Fruit fly (Drosophila melanogaster) whole organism, embryonic: Measurements from ENCODE around the gene MBD-like.

Experiments
- Adf1 ChIP-seq: fragments of 200-800 bp; sonication (Bioruptor generic); IDR thresholded peaks from 2 replicates; pipeline ENCODE4 v1.3.6; 2022; ENCODE audit warnings: missing biosample characterization, missing genetic modification characterization
- Antp ChIP-seq: fragments of 200-800 bp; sonication (Bioruptor generic); optimal IDR thresholded peaks from 3 replicates; lab custom pipeline; 2016; ENCODE audit warnings: missing biosample characterization, missing genetic modification characterization
- Asciz ChIP-seq: fragments of 200-800 bp; sonication (Bioruptor generic); optimal IDR thresholded peaks from 2 replicates; lab custom pipeline; 2017; ENCODE audit warnings: missing biosample characterization, mild to moderate bottlenecking, missing genetic modification characterization, missing genetic modification reagents
- CG11085 ChIP-seq: fragments of 200-800 bp; sonication (Bioruptor generic); IDR thresholded peaks from 2 replicates; pipeline ENCODE4 v1.3.6; 2022; ENCODE audit warnings: missing biosample characterization, missing genetic modification characterization
- CG12769 ChIP-seq: fragments of 200-800 bp; sonication (Bioruptor generic); optimal IDR thresholded peaks from 2 replicates; lab custom pipeline; 2019; ENCODE audit warnings: missing biosample characterization, mild to moderate bottlenecking, missing genetic modification characterization, moderate library complexity
- CG17385 ChIP-seq: fragments of 200-800 bp; sonication (Bioruptor generic); optimal IDR thresholded peaks from 3 replicates; lab custom pipeline; 2018; ENCODE audit warnings: missing biosample characterization, mild to moderate bottlenecking, missing genetic modification characterization
- CG18011 ChIP-seq: fragments of 200-800 bp; sonication (Bioruptor generic); optimal IDR thresholded peaks from 2 replicates; lab custom pipeline; 2017; ENCODE audit warnings: missing biosample characterization, missing genetic modification characterization, mild to moderate bottlenecking, moderate library complexity, missing genotype
- CG2712 ChIP-seq: fragments of 200-800 bp; optimal IDR thresholded peaks from 3 replicates; lab custom pipeline; 2019; ENCODE audit warnings: missing biosample characterization, mild to moderate bottlenecking, missing genetic modification characterization, moderate library complexity
- CG31365 ChIP-seq: fragments of 200-800 bp; sonication (Bioruptor generic); optimal IDR thresholded peaks from 2 replicates; lab custom pipeline; 2018; ENCODE audit warnings: missing biosample characterization, mild to moderate bottlenecking, missing genetic modification characterization
- CG31388 ChIP-seq: fragments of 200-800 bp; sonication (Bioruptor generic); optimal IDR thresholded peaks from 2 replicates; lab custom pipeline; 2016; ENCODE audit warnings: missing biosample characterization, missing genetic modification characterization
- CG33557 ChIP-seq: fragments of 200-800 bp; sonication (Bioruptor generic); optimal IDR thresholded peaks from 2 replicates; lab custom pipeline; 2019; ENCODE audit warnings: missing biosample characterization, mild to moderate bottlenecking, missing genetic modification characterization, moderate library complexity
- CG34422 ChIP-seq: fragments of 200-800 bp; sonication (Bioruptor generic); IDR thresholded peaks from 3 replicates; pipeline ENCODE4 v1.3.6; 2022; ENCODE audit warnings: missing biosample characterization, missing genetic modification characterization
- CG4854 ChIP-seq: fragments of 200-800 bp; sonication (Bioruptor generic); optimal IDR thresholded peaks from 2 replicates; lab custom pipeline; 2016; ENCODE audit warnings: missing biosample characterization, missing genetic modification characterization, inconsistent platforms
- CG6791 ChIP-seq: fragments of 200-800 bp; sonication (Bioruptor generic); IDR thresholded peaks from 3 replicates; pipeline ENCODE4 v1.3.6; 2022; ENCODE audit warnings: missing biosample characterization, missing genetic modification characterization; ENCODE audit not compliant: partially characterized antibody
- CG8290 ChIP-seq, 3 experiments: fragments of 200-800 bp; sonication (Bioruptor generic); optimal IDR thresholded peaks; 2 replicates each; lab custom pipeline; 2016 to 2019; ENCODE audit warnings: missing biosample characterization in 3 of 3, missing genetic modification characterization in 3 of 3, mild to moderate bottlenecking in 2 of 3, moderate library complexity in 1 of 3
- CG8924 ChIP-seq: fragments of 200-800 bp; optimal IDR thresholded peaks from 3 replicates; lab custom pipeline; 2019; ENCODE audit warnings: missing biosample characterization, mild to moderate bottlenecking, missing genetic modification characterization, moderate library complexity
- Deaf1 ChIP-seq: fragments of 200-800 bp; optimal IDR thresholded peaks from 3 replicates; lab custom pipeline; 2019; ENCODE audit warnings: missing biosample characterization, mild to moderate bottlenecking, missing genetic modification characterization, moderate library complexity
- E2f1 ChIP-seq: fragments of 200-800 bp; sonication (Bioruptor generic); IDR thresholded peaks from 2 replicates; pipeline ENCODE4 v1.3.6; 2022; ENCODE audit warnings: missing biosample characterization, missing genetic modification characterization
- MESR4 ChIP-seq: fragments of 200-800 bp; sonication (Bioruptor generic); optimal IDR thresholded peaks from 2 replicates; lab custom pipeline; 2018; ENCODE audit warnings: missing biosample characterization, mild to moderate bottlenecking, missing genetic modification characterization, moderate library complexity
- Mrtf ChIP-seq: fragments of 200-800 bp; sonication (Bioruptor generic); IDR thresholded peaks from 3 replicates; pipeline ENCODE4 v1.3.6; 2022; ENCODE audit warnings: missing biosample characterization, missing genetic modification characterization
- NC2α ChIP-seq: fragments of 200-800 bp; sonication (Bioruptor generic); optimal IDR thresholded peaks from 2 replicates; lab custom pipeline; 2016; ENCODE audit warnings: missing biosample characterization, missing genetic modification characterization
- Neu2 ChIP-seq: fragments of 200-800 bp; sonication (Bioruptor generic); optimal IDR thresholded peaks from 3 replicates; lab custom pipeline; 2016; ENCODE audit warnings: missing biosample characterization, missing genetic modification characterization, borderline replicate concordance
- NfI ChIP-seq: fragments of 200-800 bp; sonication (Bioruptor generic); optimal IDR thresholded peaks from 3 replicates; lab custom pipeline; 2018; ENCODE audit warnings: missing biosample characterization, mild to moderate bottlenecking, missing genetic modification characterization, moderate library complexity
- Pdp1 ChIP-seq, 2 experiments: fragments of 200-800 bp; sonication (Bioruptor generic); optimal IDR thresholded peaks; 3 replicates each; lab custom pipeline; 2016; ENCODE audit warnings: missing biosample characterization in 2 of 2, missing genetic modification characterization in 2 of 2, mild to moderate bottlenecking in 1 of 2, moderate library complexity in 1 of 2
- Rx ChIP-seq: fragments of 200-800 bp; sonication (Bioruptor generic); IDR thresholded peaks from 2 replicates; pipeline ENCODE4 v1.3.6; 2022; ENCODE audit warnings: missing biosample characterization, missing genetic modification characterization
- Taf1 ChIP-seq: fragments of 200-800 bp; sonication (Bioruptor generic); IDR thresholded peaks from 2 replicates; pipeline ENCODE4 v1.3.6; 2022; ENCODE audit warnings: missing biosample characterization, missing genetic modification characterization
- Tbp ChIP-seq: fragments of >200 bp; optimal IDR thresholded peaks from 2 replicates; lab custom pipeline; 2018; ENCODE audit warnings: missing biosample characterization, missing genetic modification characterization
- Usf ChIP-seq: fragments of 200-800 bp; sonication (Bioruptor generic); optimal IDR thresholded peaks from 2 replicates; lab custom pipeline; 2017; ENCODE audit warnings: missing genotype, missing biosample characterization, missing genetic modification characterization
- aop ChIP-seq: fragments of 200-800 bp; sonication (Bioruptor generic); IDR thresholded peaks from 2 replicates; pipeline ENCODE4 v1.3.6; 2022; ENCODE audit warnings: missing biosample characterization, missing genetic modification characterization
- chm ChIP-seq: fragments of 200-800 bp; sonication (Bioruptor generic); IDR thresholded peaks from 2 replicates; pipeline ENCODE4 v1.3.6; 2022; ENCODE audit warnings: missing biosample characterization, missing genetic modification characterization
- emc ChIP-seq: fragments of 200-800 bp; sonication (Bioruptor generic); optimal IDR thresholded peaks from 2 replicates; lab custom pipeline; 2016; ENCODE audit warnings: missing biosample characterization, missing genetic modification characterization
- en ChIP-seq: fragments of 200-800 bp; sonication (Bioruptor generic); optimal IDR thresholded peaks from 2 replicates; lab custom pipeline; 2016; ENCODE audit warnings: missing biosample characterization, missing genetic modification characterization
- fd102C ChIP-seq: fragments of 200-800 bp; sonication (Bioruptor generic); optimal IDR thresholded peaks from 2 replicates; lab custom pipeline; 2018; ENCODE audit warnings: missing biosample characterization, mild to moderate bottlenecking, missing genetic modification characterization, moderate library complexity
- hkb ChIP-seq, 2 experiments: fragments of 200-800 bp in 1 of 2; fragments of >200 bp in 1 of 2; sonication (Bioruptor generic) in 1 of 2; IDR thresholded peaks in 1 of 2; optimal IDR thresholded peaks in 1 of 2; 2 replicates each; pipeline versions ENCODE4 v1.3.6 to Lab custom; 2017 to 2022; ENCODE audit warnings: missing biosample characterization in 1 of 2, missing genetic modification characterization in 1 of 2
- kni ChIP-seq: fragments of 200-800 bp; sonication (Bioruptor generic); optimal IDR thresholded peaks from 3 replicates; lab custom pipeline; 2017; ENCODE audit warnings: mild to moderate bottlenecking, missing biosample characterization, missing genetic modification reagents, missing genetic modification characterization
- lov ChIP-seq, 2 experiments: fragments of 200-800 bp in 1 of 2; fragments of >200 bp in 1 of 2; sonication (Bioruptor generic) in 1 of 2; IDR thresholded peaks in 1 of 2; optimal IDR thresholded peaks in 1 of 2; 2 replicates in 1 of 2; 3 replicates in 1 of 2; pipeline versions ENCODE4 v1.3.6 to Lab custom; 2017 to 2022; ENCODE audit warnings: missing biosample characterization in 1 of 2, missing genetic modification characterization in 1 of 2
- pan ChIP-seq, 4 experiments: fragments of >200 bp in 3 of 4; fragments of 200-800 bp in 1 of 4; sonication (Bioruptor generic) in 1 of 4; optimal IDR thresholded peaks in 3 of 4; IDR thresholded peaks in 1 of 4; 2 replicates each; pipeline versions ENCODE4 v1.3.6 to Lab custom; 2017 to 2022; ENCODE audit warnings: missing biosample characterization in 2 of 4, missing genetic modification characterization in 2 of 4, mixed read lengths in 1 of 4
- sens ChIP-seq: fragments of 200-800 bp; sonication (Bioruptor generic); peaks from one replicate; lab custom pipeline; 2016; ENCODE audit warnings: missing biosample characterization, missing genetic modification characterization
- sim ChIP-seq: fragments of 200-800 bp; sonication (Bioruptor generic); IDR thresholded peaks from 2 replicates; pipeline ENCODE4 v1.3.6; 2022; ENCODE audit warnings: missing biosample characterization, missing genetic modification characterization
- so ChIP-seq: fragments of 200-800 bp; sonication (Bioruptor generic); IDR thresholded peaks from 3 replicates; pipeline ENCODE4 v1.3.6; 2022; ENCODE audit warnings: missing biosample characterization, missing genetic modification characterization
- ssp ChIP-seq: fragments of 200-800 bp; sonication (Bioruptor generic); IDR thresholded peaks from 2 replicates; pipeline ENCODE4 v1.3.6; 2022; ENCODE audit warnings: missing biosample characterization, missing genetic modification characterization
- sug ChIP-seq: fragments of 200-800 bp; optimal IDR thresholded peaks from 2 replicates; lab custom pipeline; 2019; ENCODE audit warnings: missing biosample characterization, mild to moderate bottlenecking, missing genetic modification characterization, moderate library complexity
- zen ChIP-seq: fragments of 200-800 bp; sonication (Bioruptor generic); optimal IDR thresholded peaks from 3 replicates; lab custom pipeline; 2018; ENCODE audit warnings: missing biosample characterization, mild to moderate bottlenecking, missing genetic modification characterization, moderate library complexity

The MBD-like gene

DNA sequence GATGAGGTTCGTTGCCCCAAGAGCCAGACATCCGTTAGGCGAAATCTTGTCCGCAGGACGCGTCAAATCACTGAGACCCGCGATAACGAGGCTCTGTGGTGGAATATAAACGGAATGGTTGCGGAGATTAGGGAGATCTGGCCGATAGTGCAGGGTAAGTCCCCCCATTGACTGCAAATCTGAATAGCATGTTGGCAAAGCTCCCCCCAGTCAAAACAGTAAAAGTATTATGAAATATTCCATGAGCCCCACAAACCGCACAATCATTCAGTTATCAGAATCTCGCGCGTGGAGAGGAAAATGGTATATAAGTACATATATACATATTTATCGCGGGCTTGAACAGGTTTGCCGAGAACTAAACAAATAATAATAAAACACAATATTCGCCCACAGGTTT is 11.1 kb downstream of the MBD-like start:
- peak; percentile 27 for TF ChIP-seq sug (tag; lab: Kevin White, UChicago)
- TF ChIP-seq zen (tag; lab: Kevin White, UChicago), result no peak
- TF ChIP-seq Taf1 (GFP tag; lab: Robert Waterston, UW), result no peak
- TF ChIP-seq Adf1, result no peak
- TF ChIP-seq emc (GFP tag; lab: Kevin White, UChicago), result no peak
- TF ChIP-seq CG6791 (GFP tag; lab: Robert Waterston, UW), result 0 out of 3 replicates have a peak, but pooled peaks have one; percentile 33
- TF ChIP-seq sens (GFP tag; lab: Kevin White, UChicago), result peak; percentile 24
- no peak for TF ChIP-seq Asciz (GFP tag; lab: Kevin White, UChicago)
- TF ChIP-seq kni, result no peak
- TF ChIP-seq Antp (GFP tag; lab: Kevin White, UChicago), result no peak
- no peak for TF ChIP-seq hkb (optimal IDR thresholded peaks at IDR 0.05; lab: Kevin White, UChicago)
- TF ChIP-seq hkb (GFP tag; IDR thresholded peaks at IDR 0.05; lab: Robert Waterston, UW), result no peak
- TF ChIP-seq MESR4 (GFP tag; lab: Kevin White, UChicago), result no peak
- TF ChIP-seq Pdp1 (GFP tag; optimal IDR thresholded peaks at IDR 0.05; lab: Kevin White, UChicago), result peak in 1 of 2 experiments; percentile 35
- TF ChIP-seq chm (GFP tag; lab: Robert Waterston, UW), result no peak
- no peak for TF ChIP-seq pan (optimal IDR thresholded peaks at IDR 0.05; lab: Kevin White, UChicago)
- no peak for TF ChIP-seq pan (GFP tag; optimal IDR thresholded peaks at IDR 0.05 in 1 of 2, IDR thresholded peaks at IDR 0.05 in 1 of 2)

dm6 chr3R:9571523-9571922 is 12.0 kb downstream of the MBD-like start, which contains the start of gene CG9396:
CG9396 (minus strand) TSS chr3R:9571623.
- TF ChIP-seq CG12769 (tag; lab: Kevin White, UChicago), result no peak
- no peak for TF ChIP-seq CG2712
- no peak for TF ChIP-seq pan (optimal IDR thresholded peaks at IDR 0.05; lab: Kevin White, UChicago)
- TF ChIP-seq pan (GFP tag; optimal IDR thresholded peaks at IDR 0.05 in 1 of 2, IDR thresholded peaks at IDR 0.05 in 1 of 2), result no peak
- no peak for TF ChIP-seq CG33557
- no peak for TF ChIP-seq Tbp (GFP tag; lab: Kevin White, UChicago)
- peak; percentile 19 for TF ChIP-seq sens (GFP tag; lab: Kevin White, UChicago)
- no peak for TF ChIP-seq so (GFP tag; lab: Robert Waterston, UW)
- TF ChIP-seq CG17385 (GFP tag; lab: Kevin White, UChicago), result no peak
- TF ChIP-seq CG18011 (GFP tag; lab: Kevin White, UChicago), result no peak

DNA sequence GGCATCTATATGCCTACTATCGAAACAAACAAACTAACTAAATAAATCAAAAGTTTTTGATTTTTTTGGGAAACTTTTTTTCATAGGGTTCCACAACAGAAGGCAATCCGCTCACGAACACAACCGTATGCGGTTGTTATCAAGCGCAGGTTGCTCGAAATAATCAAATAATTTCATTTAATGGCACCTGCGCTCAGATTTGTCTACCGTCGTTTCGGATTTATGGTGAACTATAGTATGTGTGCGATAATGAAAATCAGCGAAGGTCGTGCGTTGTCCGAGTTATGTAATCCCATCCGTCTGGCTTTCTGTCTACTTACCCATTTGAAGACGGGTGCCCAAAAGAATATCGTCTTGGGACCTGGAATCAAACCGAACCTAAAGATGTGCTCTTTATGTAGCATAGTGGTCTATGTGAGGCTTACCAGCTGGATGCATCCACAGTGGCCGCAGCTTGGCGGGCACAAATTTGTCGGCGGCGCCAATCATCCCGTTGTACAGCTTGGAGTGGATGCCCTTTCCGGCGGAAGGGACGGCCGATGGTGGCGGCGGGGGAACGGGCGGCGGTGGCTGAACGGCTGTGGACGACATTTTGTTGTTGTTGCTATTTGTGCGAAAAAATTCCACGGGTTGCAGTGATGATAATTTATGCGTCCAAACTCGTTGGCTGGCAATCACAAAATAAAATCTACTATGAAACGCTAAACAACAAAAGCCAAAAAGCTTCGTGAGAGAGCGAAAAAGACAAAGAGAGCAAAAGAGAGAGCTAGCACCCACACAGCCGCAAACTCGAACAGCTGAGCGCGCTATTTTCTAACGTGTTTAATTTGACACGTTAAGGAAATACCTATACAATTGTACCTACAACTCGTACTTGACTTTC is 13.6 kb downstream of the MBD-like start:
- TF ChIP-seq CG11085 (GFP tag; lab: Robert Waterston, UW) (0 out of 2 replicates have a peak, but pooled peaks have one; percentile 15), en (no peak), sim (GFP tag; lab: Robert Waterston, UW) (no peak), CG34422 (GFP tag; lab: Robert Waterston, UW) (peak; percentile 63; the same call in 1 of the 3 replicates), NC2α (no peak), Deaf1 (no peak), CG8924 (no peak), Rx (no peak), Usf (no peak), Tbp (GFP tag; lab: Kevin White, UChicago) (no peak), lov (optimal IDR thresholded peaks at IDR 0.05; lab: Kevin White, UChicago) (no peak), lov (GFP tag; IDR thresholded peaks at IDR 0.05; lab: Robert Waterston, UW) (no peak), Mrtf (GFP tag; lab: Robert Waterston, UW) (no peak), Neu2 (GFP tag; lab: Kevin White, UChicago) (no peak), CG31365 (tag; lab: Kevin White, UChicago) (no peak), CG4854 (GFP tag; lab: Kevin White, UChicago) (no peak), E2f1 (GFP tag; lab: Robert Waterston, UW) (no peak), fd102C (GFP tag; lab: Kevin White, UChicago) (no peak), aop (GFP tag; lab: Robert Waterston, UW) (no peak), CG31388 (GFP tag; lab: Kevin White, UChicago) (no peak), NfI (no peak), ssp (no peak), sens (GFP tag; lab: Kevin White, UChicago) (no peak), CG8290 (GFP tag; optimal IDR thresholded peaks at IDR 0.05; lab: Kevin White, UChicago) (no peak), CG8290 (tag; optimal IDR thresholded peaks at IDR 0.05; lab: Kevin White, UChicago) (peak in 1 of 2 experiments; percentile 28)
